Fruit fly (Drosophila melanogaster) whole organism, embryonic: ENCODE data around the gene PAN3.
A peak's percentile ranks its signal among the peaks of the same experiment; 100 is the strongest.

Experiments
- CG10147 ChIP-seq: fragments of 200-800 bp; sonication (Bioruptor generic); optimal IDR thresholded peaks from 2 replicates; lab custom pipeline; 2019; ENCODE audit warnings: missing biosample characterization, mild to moderate bottlenecking, missing genetic modification characterization, moderate library complexity
- CG11504 ChIP-seq: fragments of 200-800 bp; sonication (Bioruptor generic); optimal IDR thresholded peaks from 3 replicates; lab custom pipeline; 2019; ENCODE audit warnings: missing biosample characterization, mild to moderate bottlenecking, missing genetic modification characterization, moderate library complexity
- CG13775 ChIP-seq: fragments of 200-800 bp; sonication (Bioruptor generic); optimal IDR thresholded peaks from 3 replicates; lab custom pipeline; 2017; ENCODE audit warnings: missing biosample characterization, mild to moderate bottlenecking, missing genetic modification characterization
- CG17186 ChIP-seq: fragments of 200-800 bp; sonication (Bioruptor generic); optimal IDR thresholded peaks from 3 replicates; lab custom pipeline; 2017; ENCODE audit warnings: missing biosample characterization, missing genetic modification reagents, missing genetic modification characterization
- CG17361 ChIP-seq: fragments of 200-800 bp; sonication (Bioruptor generic); IDR thresholded peaks from 3 replicates; pipeline ENCODE4 v1.3.6; 2022; ENCODE audit warnings: missing biosample characterization, missing genetic modification characterization
- CG17612 ChIP-seq: fragments of 200-800 bp; sonication (Bioruptor generic); IDR thresholded peaks from 2 replicates; pipeline ENCODE4 v1.3.6; 2022; ENCODE audit warnings: missing biosample characterization, missing genetic modification characterization
- CG18262 ChIP-seq: fragments of 200-800 bp; optimal IDR thresholded peaks from 3 replicates; lab custom pipeline; 2019; ENCODE audit warnings: missing biosample characterization, mild to moderate bottlenecking, missing genetic modification characterization, moderate library complexity
- CG1832 ChIP-seq: fragments of 200-800 bp; sonication (Bioruptor generic); optimal IDR thresholded peaks from 2 replicates; lab custom pipeline; 2017; ENCODE audit warnings: missing biosample characterization, mild to moderate bottlenecking, missing genetic modification characterization, inconsistent platforms
- CG18599 ChIP-seq: fragments of 200-800 bp; sonication (Bioruptor generic); optimal IDR thresholded peaks from 3 replicates; lab custom pipeline; 2017; ENCODE audit warnings: missing biosample characterization, missing genetic modification characterization, mild to moderate bottlenecking, moderate library complexity, missing genetic modification reagents
- CG2678 ChIP-seq: fragments of 200-800 bp; sonication (Bioruptor generic); optimal IDR thresholded peaks from 3 replicates; lab custom pipeline; 2019; ENCODE audit warnings: missing biosample characterization, mild to moderate bottlenecking, missing genetic modification characterization, moderate library complexity
- CG2875 ChIP-seq: fragments of 200-800 bp; sonication (Bioruptor generic); optimal IDR thresholded peaks from 2 replicates; lab custom pipeline; 2017; ENCODE audit warnings: missing biosample characterization, mild to moderate bottlenecking, missing genetic modification characterization, missing genetic modification reagents
- CG3065 ChIP-seq: fragments of 200-800 bp; sonication (Bioruptor generic); optimal IDR thresholded peaks from 2 replicates; lab custom pipeline; 2016; ENCODE audit warnings: missing biosample characterization, missing genetic modification characterization
- CG31441 ChIP-seq: fragments of 200-800 bp; sonication (Bioruptor generic); IDR thresholded peaks from 2 replicates; pipeline ENCODE4 v1.3.6; 2022; ENCODE audit warnings: missing biosample characterization, missing genetic modification characterization
- CG32532 ChIP-seq: fragments of 200-800 bp; sonication (Bioruptor generic); IDR thresholded peaks from 2 replicates; pipeline ENCODE4 v1.3.6; 2022; ENCODE audit warnings: missing biosample characterization, missing genetic modification characterization
- CG34376 ChIP-seq: fragments of 200-800 bp; sonication (Bioruptor generic); optimal IDR thresholded peaks from 2 replicates; lab custom pipeline; 2018; ENCODE audit warnings: missing biosample characterization, mild to moderate bottlenecking, missing genetic modification characterization
- CG4282 ChIP-seq: fragments of 200-800 bp; sonication (Bioruptor generic); optimal IDR thresholded peaks from 2 replicates; lab custom pipeline; 2016; ENCODE audit warnings: missing biosample characterization, missing genetic modification characterization
- CG5245 ChIP-seq: fragments of 200-800 bp; sonication (Bioruptor generic); optimal IDR thresholded peaks from 3 replicates; lab custom pipeline; 2016; ENCODE audit warnings: missing biosample characterization, missing genetic modification characterization
- CG6175 ChIP-seq: fragments of 200-800 bp; sonication (Bioruptor generic); IDR thresholded peaks from 3 replicates; pipeline ENCODE4 v1.3.6; 2022; ENCODE audit warnings: missing biosample characterization, missing genetic modification characterization
- CG9727 ChIP-seq: fragments of 200-800 bp; sonication (Bioruptor generic); optimal IDR thresholded peaks from 3 replicates; lab custom pipeline; 2017; ENCODE audit warnings: missing biosample characterization, mild to moderate bottlenecking, missing genetic modification characterization
- Chrac-16 ChIP-seq: fragments of 200-800 bp; sonication (Bioruptor generic); optimal IDR thresholded peaks from 3 replicates; lab custom pipeline; 2016; ENCODE audit warnings: missing biosample characterization, missing genetic modification characterization
- CkIIα-i1 ChIP-seq: fragments of 200-800 bp; sonication (Bioruptor generic); IDR thresholded peaks from 2 replicates; pipeline ENCODE4 v1.3.6; 2022; ENCODE audit warnings: missing biosample characterization, missing genetic modification characterization
- D19A ChIP-seq: fragments of 200-800 bp; optimal IDR thresholded peaks from 3 replicates; lab custom pipeline; 2019; ENCODE audit warnings: missing biosample characterization, mild to moderate bottlenecking, missing genetic modification characterization, moderate library complexity
- D19B ChIP-seq: fragments of 200-800 bp; sonication (Bioruptor generic); optimal IDR thresholded peaks from 2 replicates; lab custom pipeline; 2017; ENCODE audit warnings: missing biosample characterization, mild to moderate bottlenecking, missing genetic modification characterization
- Hand ChIP-seq: fragments of 200-800 bp; sonication (Bioruptor generic); optimal IDR thresholded peaks from 2 replicates; lab custom pipeline; 2017; ENCODE audit warnings: mild to moderate bottlenecking, missing biosample characterization, missing genetic modification reagents, missing genetic modification characterization
- Hmr ChIP-seq: fragments of 200-800 bp; sonication (Bioruptor generic); optimal IDR thresholded peaks from 3 replicates; lab custom pipeline; 2017; ENCODE audit warnings: mild to moderate bottlenecking, missing biosample characterization, missing genetic modification reagents, missing genetic modification characterization
- Hr51 ChIP-seq, 2 experiments: fragments of 200-800 bp; sonication (Bioruptor generic); optimal IDR thresholded peaks; 2 replicates in 1 of 2; 3 replicates in 1 of 2; lab custom pipeline; 2016 to 2018; ENCODE audit warnings: missing biosample characterization in 2 of 2, missing genetic modification characterization in 2 of 2, mild to moderate bottlenecking in 1 of 2, moderate library complexity in 1 of 2
- Hsf ChIP-seq: fragments of 200-800 bp; sonication (Bioruptor generic); optimal IDR thresholded peaks from 3 replicates; lab custom pipeline; 2016; ENCODE audit warnings: missing biosample characterization, missing genetic modification characterization
- Kr ChIP-seq: fragments of 200-800 bp; sonication (Bioruptor generic); optimal IDR thresholded peaks from 2 replicates; lab custom pipeline; 2017; ENCODE audit warnings: missing biosample characterization, mild to moderate bottlenecking, missing genetic modification characterization
- NC2β ChIP-seq: fragments of 200-800 bp; sonication (Bioruptor generic); optimal IDR thresholded peaks from 2 replicates; lab custom pipeline; 2016; ENCODE audit warnings: missing biosample characterization, missing genetic modification characterization
- Oli ChIP-seq: fragments of 200-800 bp; sonication (Bioruptor generic); optimal IDR thresholded peaks from 2 replicates; lab custom pipeline; 2018; ENCODE audit warnings: missing biosample characterization, mild to moderate bottlenecking, missing genetic modification characterization, moderate library complexity
- Ssrp ChIP-seq: fragments of 200-800 bp; sonication (Bioruptor generic); optimal IDR thresholded peaks from 2 replicates; lab custom pipeline; 2018; ENCODE audit warnings: missing biosample characterization, mild to moderate bottlenecking, missing genetic modification characterization, moderate library complexity
- bab2 ChIP-seq: fragments of 200-800 bp; sonication (Bioruptor generic); optimal IDR thresholded peaks from 2 replicates; lab custom pipeline; 2016; ENCODE audit warnings: missing biosample characterization, missing genetic modification characterization
- cg ChIP-seq: fragments of 200-800 bp; sonication (Bioruptor generic); optimal IDR thresholded peaks from 3 replicates; lab custom pipeline; 2019; ENCODE audit warnings: missing biosample characterization, mild to moderate bottlenecking, missing genetic modification characterization, moderate library complexity
- crc ChIP-seq: fragments of 200-800 bp; sonication (Bioruptor generic); optimal IDR thresholded peaks from 2 replicates; lab custom pipeline; 2016; ENCODE audit warnings: missing biosample characterization, missing genetic modification characterization
- danr ChIP-seq: fragments of 200-800 bp; sonication (Bioruptor generic); IDR thresholded peaks from 2 replicates; pipeline ENCODE4 v1.3.6; 2022; ENCODE audit warnings: missing biosample characterization, missing genetic modification characterization
- emc ChIP-seq: fragments of 200-800 bp; sonication (Bioruptor generic); optimal IDR thresholded peaks from 2 replicates; lab custom pipeline; 2016; ENCODE audit warnings: missing biosample characterization, missing genetic modification characterization
- fd3F ChIP-seq: fragments of 200-800 bp; sonication (Bioruptor generic); optimal IDR thresholded peaks from 2 replicates; lab custom pipeline; 2018; ENCODE audit warnings: missing biosample characterization, mild to moderate bottlenecking, missing genetic modification characterization, moderate library complexity
- fd96Cb ChIP-seq: fragments of 200-800 bp; sonication (Bioruptor generic); optimal IDR thresholded peaks from 2 replicates; lab custom pipeline; 2018; ENCODE audit warnings: missing biosample characterization, mild to moderate bottlenecking, missing genetic modification characterization, moderate library complexity
- ind ChIP-seq: fragments of 200-800 bp; sonication (Bioruptor generic); optimal IDR thresholded peaks from 3 replicates; lab custom pipeline; 2016; ENCODE audit warnings: missing biosample characterization, missing genetic modification characterization
- nom ChIP-seq: fragments of 200-800 bp; sonication (Bioruptor generic); optimal IDR thresholded peaks from 2 replicates; lab custom pipeline; 2017; ENCODE audit warnings: missing biosample characterization, missing genetic modification characterization, mild to moderate bottlenecking, moderate library complexity, missing genetic modification reagents
- odd ChIP-seq: fragments of 200-800 bp; sonication (Bioruptor generic); optimal IDR thresholded peaks from 2 replicates; lab custom pipeline; 2017; ENCODE audit warnings: missing biosample characterization, mild to moderate bottlenecking, missing genetic modification characterization
- prd ChIP-seq, 3 experiments: fragments of >200 bp in 2 of 3; fragments of 200-800 bp in 1 of 3; sonication (Bioruptor generic) in 1 of 3; optimal IDR thresholded peaks in 2 of 3; IDR thresholded peaks in 1 of 3; 2 replicates in 2 of 3; 3 replicates in 1 of 3; pipeline versions ENCODE4 v1.3.6 to Lab custom; 2017 to 2022; ENCODE audit warnings: missing biosample characterization in 1 of 3, missing genetic modification characterization in 1 of 3
- sisA ChIP-seq: fragments of 200-800 bp; sonication (Bioruptor generic); IDR thresholded peaks from 2 replicates; pipeline ENCODE4 v1.3.6; 2022; ENCODE audit warnings: missing biosample characterization, missing genetic modification characterization
- so ChIP-seq: fragments of 200-800 bp; sonication (Bioruptor generic); IDR thresholded peaks from 3 replicates; pipeline ENCODE4 v1.3.6; 2022; ENCODE audit warnings: missing biosample characterization, missing genetic modification characterization
- stc ChIP-seq: fragments of 200-800 bp; sonication (Bioruptor generic); IDR thresholded peaks from 2 replicates; pipeline ENCODE4 v1.3.6; 2022; ENCODE audit warnings: missing biosample characterization, missing genetic modification characterization
- toy ChIP-seq: fragments of 200-800 bp; sonication (Bioruptor generic); IDR thresholded peaks from 2 replicates; pipeline ENCODE4 v1.3.6; 2022; ENCODE audit warnings: missing biosample characterization, missing genetic modification characterization
- tx ChIP-seq: fragments of 200-800 bp; sonication (Bioruptor generic); optimal IDR thresholded peaks from 2 replicates; lab custom pipeline; 2016; ENCODE audit warnings: missing biosample characterization, missing genetic modification characterization
- unpg ChIP-seq: fragments of 200-800 bp; sonication (Bioruptor generic); optimal IDR thresholded peaks from 3 replicates; lab custom pipeline; 2018; ENCODE audit warnings: missing biosample characterization, mild to moderate bottlenecking, missing genetic modification characterization, moderate library complexity

The PAN3 gene

dm6 chr3L:3045256-3045743 is 25.6 kb upstream of the PAN3 start (continued):
- TF ChIP-seq CG11504 (tag; lab: Kevin White, UChicago), result peak; percentile 70
- TF ChIP-seq stc, result peak; percentile 29; the same call in 1 of the 2 replicates
- TF ChIP-seq so (GFP tag; lab: Robert Waterston, UW), result no peak; the same call in 2 of the 3 replicates
- peak; percentile 58 for TF ChIP-seq CG18262 (tag; lab: Kevin White, UChicago)
- no peak for TF ChIP-seq toy (GFP tag; lab: Robert Waterston, UW)
- no peak for TF ChIP-seq Chrac-16 (GFP tag; lab: Kevin White, UChicago)
- 0 out of 2 replicates have a peak, but pooled peaks have one; percentile 20 for TF ChIP-seq sisA (GFP tag; lab: Robert Waterston, UW)
- TF ChIP-seq CG4282 (GFP tag; lab: Kevin White, UChicago), result no peak
- TF ChIP-seq D19B (GFP tag; lab: Kevin White, UChicago), result no peak
- peak; percentile 18 for TF ChIP-seq Hand (GFP tag; lab: Kevin White, UChicago)
- TF ChIP-seq Hsf (GFP tag; lab: Kevin White, UChicago), result no peak
- TF ChIP-seq CkIIα-i1 (GFP tag; lab: Robert Waterston, UW), result no peak
- TF ChIP-seq CG18599 (GFP tag; lab: Kevin White, UChicago), result peak; percentile 8
- TF ChIP-seq CG2875 (GFP tag; lab: Kevin White, UChicago), result no peak
- TF ChIP-seq unpg (GFP tag; lab: Kevin White, UChicago), result peak; percentile 43
- TF ChIP-seq Ssrp (tag; lab: Kevin White, UChicago), result peak; percentile 26
- no peak for TF ChIP-seq prd (optimal IDR thresholded peaks at IDR 0.05; lab: Kevin White, UChicago)
- TF ChIP-seq prd (GFP tag; IDR thresholded peaks at IDR 0.05; lab: Robert Waterston, UW), result peak; percentile 45; the same call in 2 of the 3 replicates
- no peak for TF ChIP-seq danr (GFP tag; lab: Robert Waterston, UW)
- peak; percentile 60 for TF ChIP-seq CG2678 (tag; lab: Kevin White, UChicago)
- no peak for TF ChIP-seq NC2β (GFP tag; lab: Kevin White, UChicago)
- TF ChIP-seq CG13775 (GFP tag; lab: Kevin White, UChicago), result peak; percentile 17
- no peak for TF ChIP-seq crc (GFP tag; lab: Kevin White, UChicago)
- no peak for TF ChIP-seq emc (GFP tag; lab: Kevin White, UChicago)
- peak; percentile 43 for TF ChIP-seq CG9727 (GFP tag; lab: Kevin White, UChicago)
- no peak for TF ChIP-seq cg
- TF ChIP-seq CG17361, result 0 out of 3 replicates have a peak, but pooled peaks have one; percentile 47
- no peak for TF ChIP-seq CG17612 (GFP tag; lab: Robert Waterston, UW)
- TF ChIP-seq odd, result peak; percentile 22
- no peak for TF ChIP-seq bab2 (GFP tag; lab: Kevin White, UChicago)
- no peak for TF ChIP-seq CG6175 (GFP tag; lab: Robert Waterston, UW)
- TF ChIP-seq D19A (tag; lab: Kevin White, UChicago), result peak; percentile 31
- peak; percentile 50 for TF ChIP-seq ind (GFP tag; lab: Kevin White, UChicago)
- TF ChIP-seq Oli (tag; lab: Kevin White, UChicago), result peak; percentile 71
- TF ChIP-seq Kr (GFP tag; lab: Kevin White, UChicago), result no peak
- TF ChIP-seq fd3F (GFP tag; lab: Kevin White, UChicago), result peak; percentile 23
- TF ChIP-seq CG34376 (GFP tag; lab: Kevin White, UChicago), result no peak
- peak; percentile 41 for TF ChIP-seq CG10147 (GFP tag; lab: Kevin White, UChicago)
- no peak for TF ChIP-seq tx (GFP tag; lab: Kevin White, UChicago)
- TF ChIP-seq Hr51 (GFP tag; optimal IDR thresholded peaks at IDR 0.05; lab: Kevin White, UChicago), result peak in 1 of 2 experiments; percentile 69
- peak; percentile 19 for TF ChIP-seq Hmr (GFP tag; lab: Kevin White, UChicago)
- no peak for TF ChIP-seq CG3065 (GFP tag; lab: Kevin White, UChicago)
- TF ChIP-seq nom (GFP tag; lab: Kevin White, UChicago), result peak; percentile 81
- no peak for TF ChIP-seq CG5245
- peak; percentile 52; the same call in 1 of the 2 replicates for TF ChIP-seq CG32532 (GFP tag; lab: Robert Waterston, UW)
- no peak for TF ChIP-seq CG1832 (GFP tag; lab: Kevin White, UChicago)
- no peak for TF ChIP-seq CG17186 (GFP tag; lab: Kevin White, UChicago)
- peak; percentile 57; the same call in 1 of the 2 replicates for TF ChIP-seq CG31441
- TF ChIP-seq fd96Cb, result peak; percentile 38
